Worm (Caenorhabditis elegans) whole organism, early embryonic: ENCODE data around the gene tmem-135.

Experiments used
- B0310.2 ChIP-seq: sonication (generic microtip); optimal IDR thresholded peaks from 2 replicates; lab custom pipeline; 2016; ENCODE audit warnings: mild to moderate bottlenecking, missing genetic modification characterization, missing compliant biosample characterization
- aly-1 ChIP-seq: sonication (generic microtip); optimal IDR thresholded peaks from 2 replicates; lab custom pipeline; 2016; ENCODE audit warnings: missing genetic modification characterization, missing compliant biosample characterization
- ama-1 ChIP-seq: fragments of 150-350 bp; optimal IDR thresholded peaks from 2 replicates; lab custom pipeline; 2014
- flt-1 ChIP-seq: fragments of 200-800 bp; sonication (Bioruptor generic); IDR thresholded peaks from 2 replicates; pipeline ENCODE4 v1.3.6; 2022; ENCODE audit warnings: missing genetic modification characterization, missing compliant biosample characterization
- hmbx-1 ChIP-seq: sonication (generic microtip); optimal IDR thresholded peaks from 2 replicates; lab custom pipeline; 2016; ENCODE audit warnings: mild to moderate bottlenecking, missing genetic modification characterization, missing compliant biosample characterization
- hnd-1 ChIP-seq: sonication (generic microtip); optimal IDR thresholded peaks from 2 replicates; lab custom pipeline; 2016; ENCODE audit warnings: missing genetic modification characterization, missing compliant biosample characterization
- pes-1 ChIP-seq: fragments of 200-800 bp; sonication (Bioruptor generic); IDR thresholded peaks from 2 replicates; pipeline ENCODE4 v1.3.6; 2022; ENCODE audit warnings: missing genetic modification reagents, missing genetic modification characterization, missing compliant biosample characterization
- scrt-1 ChIP-seq: fragments of 200-800 bp; sonication (Bioruptor generic); IDR thresholded peaks from 2 replicates; pipeline ENCODE4 v1.3.6; 2022; ENCODE audit warnings: missing genetic modification characterization, missing compliant biosample characterization
- sea-1 ChIP-seq: fragments of 200-800 bp; sonication (Bioruptor generic); conservative IDR thresholded peaks from 2 replicates; pipeline ENCODE4 v1.3.6; 2022; ENCODE audit warnings: missing genetic modification characterization, missing compliant biosample characterization
- tbx-11 ChIP-seq: fragments of 200-800 bp; sonication (Bioruptor generic); IDR thresholded peaks from 2 replicates; pipeline ENCODE4 v1.3.6; 2022; ENCODE audit warnings: missing genetic modification characterization, missing compliant biosample characterization
- tbx-37 ChIP-seq: fragments of 200-800 bp; sonication (Bioruptor generic); conservative IDR thresholded peaks from 2 replicates; pipeline ENCODE4 v1.3.6; 2022; ENCODE audit warnings: missing genetic modification reagents, missing genetic modification characterization, missing compliant biosample characterization
- tra-4 ChIP-seq: sonication (generic microtip); optimal IDR thresholded peaks from 2 replicates; lab custom pipeline; 2017; ENCODE audit warnings: missing genetic modification characterization, missing compliant biosample characterization

DNA sequence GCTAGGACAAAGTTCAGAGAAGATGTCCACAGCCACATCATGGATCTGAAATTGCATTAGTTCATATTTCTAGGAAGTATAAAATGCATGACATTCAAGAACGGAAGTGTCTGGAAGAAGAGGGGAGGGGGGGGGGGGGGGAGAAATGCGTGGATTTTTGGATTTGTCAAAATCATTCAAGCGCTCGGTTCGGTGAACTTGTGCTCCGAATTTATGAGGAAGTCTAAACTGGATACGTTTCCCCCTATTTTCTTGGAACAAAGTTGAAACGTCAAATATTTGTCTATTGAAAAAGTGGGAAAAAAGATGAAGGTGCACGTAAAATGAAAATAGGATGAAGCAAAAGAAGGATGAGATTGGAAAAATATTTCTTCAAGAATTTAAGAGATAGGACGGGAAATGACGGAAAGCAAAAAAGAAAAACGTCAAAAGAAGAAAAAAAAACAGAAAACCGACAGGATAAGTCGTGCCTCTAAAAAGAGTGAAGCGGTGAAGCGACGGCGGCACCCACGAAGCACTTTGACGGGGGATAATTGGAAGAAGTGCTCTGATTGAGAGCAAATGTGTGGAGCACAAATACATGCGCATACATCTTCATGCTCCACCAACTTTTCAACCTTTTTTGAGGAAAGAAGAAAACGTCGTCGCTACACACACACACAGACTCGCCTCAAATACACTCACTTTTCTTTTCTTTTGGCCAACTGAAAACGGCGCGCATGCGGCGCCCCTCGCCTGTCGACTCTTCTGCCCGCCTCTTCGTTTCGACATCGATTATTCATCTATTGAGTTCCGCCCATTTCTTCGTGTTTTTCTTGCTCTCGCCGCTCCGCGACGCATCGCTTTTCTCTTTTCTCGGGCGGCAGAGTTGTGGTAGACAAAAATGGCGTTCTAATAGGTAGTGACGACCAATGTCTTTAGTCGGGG is 47.4 kb downstream of the tmem-135 start, which contains the start of gene F55D10.4:
- TF ChIP-seq scrt-1 (GFP tag; lab: Robert Waterston, UW) (no peak), B0310.2 (tag; lab: Kevin White, UChicago) (no peak), hmbx-1 (tag; lab: Kevin White, UChicago) (no peak), hnd-1 (no peak), ama-1 (lab: Kevin White, UChicago) (no peak), pes-1 (GFP tag; lab: Robert Waterston, UW) (no peak), tbx-11 (GFP tag; lab: Robert Waterston, UW) (no peak), tra-4 (tag; lab: Kevin White, UChicago) (no peak), aly-1 (tag; lab: Kevin White, UChicago) (no peak), flt-1 (GFP tag; lab: Robert Waterston, UW) (no peak), tbx-37 (GFP tag; lab: Robert Waterston, UW) (no peak), sea-1 (GFP tag; lab: Robert Waterston, UW) (no peak)
